Fruit fly (Drosophila melanogaster) whole organism, pupa: ENCODE data around the gene gcm.

Experiments used
- CG12605 ChIP-seq: fragments of 200-800 bp; sonication (Bioruptor generic); IDR thresholded peaks from 2 replicates; pipeline ENCODE4 v1.3.6; 2022; ENCODE audit warnings: missing biosample characterization, missing genetic modification characterization
- CG8159 ChIP-seq: fragments of 200-800 bp; sonication (Bioruptor generic); optimal IDR thresholded peaks from 3 replicates; lab custom pipeline; 2018; ENCODE audit warnings: missing biosample characterization, mild to moderate bottlenecking, missing genetic modification characterization, moderate library complexity
- Pif1B ChIP-seq: fragments of 200-800 bp; sonication (Bioruptor generic); optimal IDR thresholded peaks from 3 replicates; lab custom pipeline; 2016; ENCODE audit warnings: missing biosample characterization, missing genetic modification characterization

DNA sequence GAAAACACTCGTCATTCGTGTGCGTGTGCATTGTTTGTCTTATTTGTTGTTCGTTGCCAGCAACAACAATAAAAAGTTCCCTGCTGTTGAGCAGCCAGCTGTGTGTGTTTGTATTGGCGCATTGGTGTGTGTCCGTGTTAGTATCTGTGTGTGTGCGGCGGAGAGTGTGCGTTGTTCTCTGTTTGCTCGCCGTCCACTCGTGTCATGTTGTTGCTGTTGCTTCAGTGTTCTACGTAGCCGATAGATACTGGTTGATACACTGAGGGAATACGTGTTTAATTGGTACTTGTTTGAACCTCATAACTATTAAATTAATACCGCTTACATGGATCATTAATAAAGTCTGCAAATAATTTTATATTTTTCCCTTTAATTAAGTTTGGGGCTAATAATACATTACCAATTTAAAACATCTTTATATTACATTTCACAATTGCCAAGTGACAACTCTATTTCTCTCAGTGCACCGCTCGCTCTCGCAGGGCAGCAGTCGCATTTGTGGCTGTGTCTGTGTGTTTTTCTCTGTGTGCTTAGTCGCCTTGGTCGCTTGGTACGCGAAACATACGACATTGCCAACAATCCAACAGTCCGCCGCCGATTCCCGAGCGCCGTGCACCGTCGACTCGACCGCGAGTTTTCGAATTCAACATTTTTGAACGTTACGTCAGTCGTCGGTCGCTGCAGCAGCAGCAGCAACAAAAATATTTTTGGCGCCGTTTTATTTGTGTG lies 13.0 kb downstream of the gcm start, which contains the start of gene brwl:
- TF ChIP-seq Pif1B (GFP tag; lab: Kevin White, UChicago) (peak; percentile 97), CG8159 (tag; lab: Kevin White, UChicago) (peak; percentile 99), CG12605 (GFP tag; lab: Robert Waterston, UW) (peak; percentile 96)
